Worm (Caenorhabditis elegans): ENCODE measurements around the gene ltd-1.

Gene ltd-1

ce11 chrII:8039416-8039815, 53.1 kb downstream of the ltd-1 start, which contains the start of the genes ubh-4 and algn-6 (continued):
- TF ChIP-seq nhr-11 (tag; optimal IDR thresholded peaks at IDR 0.05) (no peak), dve-1 (tag; optimal IDR thresholded peaks at IDR 0.05; ENCODE audit: insufficient read depth) (peak; percentile 48), lin-39 (tag; optimal IDR thresholded peaks at IDR 0.05) (no peak)
